Worm (Caenorhabditis elegans) whole organism, L4 larva: ENCODE results near the gene rpl-36.

Source experiments
- F10B5.3 ChIP-seq: sonication (generic microtip); optimal IDR thresholded peaks from 2 replicates; lab custom pipeline; 2016; ENCODE audit warnings: mild to moderate bottlenecking, missing genetic modification characterization, missing compliant biosample characterization
- Y105C5A.15 ChIP-seq: fragments of 200-800 bp; sonication (Bioruptor generic); IDR thresholded peaks from 2 replicates; pipeline ENCODE4 v1.3.6; 2022; ENCODE audit warnings: missing genetic modification characterization, missing compliant biosample characterization
- Y48G9A.11 ChIP-seq: fragments of 200-800 bp; sonication (Bioruptor generic); IDR thresholded peaks from 2 replicates; pipeline ENCODE4 v1.3.6; 2022; ENCODE audit warnings: missing genetic modification reagents, missing genetic modification characterization, missing compliant biosample characterization
- ZK337.2 ChIP-seq: fragments of 200-800 bp; sonication (Bioruptor generic); IDR thresholded peaks from 2 replicates; pipeline ENCODE4 v1.3.6; 2022; ENCODE audit warnings: missing genetic modification reagents, missing genetic modification characterization, missing compliant biosample characterization
- ZK546.5 ChIP-seq, 2 experiments: sonication (generic microtip); optimal IDR thresholded peaks; 2 replicates each; lab custom pipeline; 2017; ENCODE audit warnings: missing biosample characterization in 2 of 2, missing genetic modification characterization in 2 of 2
- ama-1 ChIP-seq: fragments of 150-350 bp; optimal IDR thresholded peaks from 2 replicates; lab custom pipeline; 2014; ENCODE audit warnings: inconsistent platforms, mixed read lengths
- arid-1 ChIP-seq: fragments of 200-800 bp; sonication (Bioruptor generic); conservative IDR thresholded peaks from 2 replicates; pipeline ENCODE4 v1.3.6; 2022; ENCODE audit warnings: missing genetic modification reagents, missing genetic modification characterization, missing compliant biosample characterization
- ceh-20 ChIP-seq: fragments of 200-800 bp; sonication (Bioruptor generic); IDR thresholded peaks from 2 replicates; pipeline ENCODE4 v1.3.6; 2022; ENCODE audit warnings: missing genetic modification reagents, missing genetic modification characterization, missing compliant biosample characterization
- ceh-28 ChIP-seq: fragments of 150-350 bp; optimal IDR thresholded peaks from 2 replicates; lab custom pipeline; 2014; ENCODE audit warnings: missing biosample characterization, missing genetic modification reagents, missing genetic modification characterization
- ces-1 ChIP-seq: fragments of 150-350 bp; sonication (generic microtip); optimal IDR thresholded peaks from 4 replicates; lab custom pipeline; 2014; ENCODE audit warnings: missing biosample characterization, missing genetic modification reagents, missing genetic modification characterization
- ctbp-1 ChIP-seq: fragments of 200-800 bp; sonication (Bioruptor generic); IDR thresholded peaks from 2 replicates; pipeline ENCODE4 v1.3.6; 2022; ENCODE audit warnings: missing genetic modification reagents, missing genetic modification characterization, missing compliant biosample characterization
- daf-12 ChIP-seq: fragments of 150-350 bp; optimal IDR thresholded peaks from 2 replicates; lab custom pipeline; 2014; ENCODE audit warnings: missing biosample characterization, missing genetic modification reagents, missing genetic modification characterization
- daf-16 ChIP-seq, 3 experiments: sonication (generic microtip); optimal IDR thresholded peaks; 2 replicates each; lab custom pipeline; 2016 to 2017; ENCODE audit warnings: missing genetic modification characterization in 3 of 3, missing genetic modification reagents in 3 of 3, mild to moderate bottlenecking in 2 of 3, missing compliant biosample characterization in 2 of 3, missing biosample characterization in 1 of 3, moderate library complexity in 1 of 3
- daf-8 ChIP-seq: fragments of 200-800 bp; sonication (Bioruptor generic); IDR thresholded peaks from 2 replicates; pipeline ENCODE4 v1.3.6; 2022; ENCODE audit warnings: missing genetic modification characterization, missing compliant biosample characterization
- dmd-6 ChIP-seq: fragments of 200-800 bp; sonication (Bioruptor generic); IDR thresholded peaks from 2 replicates; pipeline ENCODE4 v1.3.6; 2022; ENCODE audit warnings: missing genetic modification reagents, missing genetic modification characterization, missing compliant biosample characterization
- dmd-8 ChIP-seq: fragments of 200-800 bp; sonication (Bioruptor generic); IDR thresholded peaks from 2 replicates; pipeline ENCODE4 v1.3.6; 2022; ENCODE audit warnings: missing genetic modification characterization, missing compliant biosample characterization
- dpl-1 ChIP-seq: fragments of 150-350 bp; optimal IDR thresholded peaks from 2 replicates; lab custom pipeline; 2014; ENCODE audit warnings: missing biosample characterization, missing genetic modification reagents, missing genetic modification characterization
- dve-1 ChIP-seq: sonication (generic microtip); optimal IDR thresholded peaks from 2 replicates; lab custom pipeline; 2017; ENCODE audit warnings: antibody characterized with exemption, mild to moderate bottlenecking, missing genetic modification characterization, missing compliant biosample characterization; ENCODE audit not compliant: insufficient read depth
- egl-43 ChIP-seq: fragments of 200-800 bp; sonication (Bioruptor generic); IDR thresholded peaks from 2 replicates; pipeline ENCODE4 v1.3.6; 2022; ENCODE audit warnings: missing genetic modification reagents, missing genetic modification characterization, missing compliant biosample characterization
- hif-1 ChIP-seq, 2 experiments: sonication (generic microtip); optimal IDR thresholded peaks; 2 replicates each; lab custom pipeline; 2016 to 2017; ENCODE audit warnings: missing compliant biosample characterization in 2 of 2, missing genetic modification characterization in 2 of 2, missing genetic modification reagents in 2 of 2, missing genotype in 2 of 2, mild to moderate bottlenecking in 1 of 2
- hmg-1.1 ChIP-seq: fragments of 200-800 bp; sonication (Bioruptor generic); IDR thresholded peaks from 2 replicates; pipeline ENCODE4 v1.3.6; 2022; ENCODE audit warnings: missing genetic modification reagents, missing genetic modification characterization, missing compliant biosample characterization
- jun-1 ChIP-seq: fragments of 150-350 bp; optimal IDR thresholded peaks from 2 replicates; lab custom pipeline; 2014; ENCODE audit warnings: missing biosample characterization, missing genetic modification reagents, missing genetic modification characterization
- lim-7 ChIP-seq: fragments of 200-800 bp; sonication (Bioruptor generic); IDR thresholded peaks from 2 replicates; pipeline ENCODE4 v1.3.6; 2022; ENCODE audit warnings: missing genetic modification characterization, missing compliant biosample characterization
- lin-1 ChIP-seq: fragments of 200-800 bp; sonication (Bioruptor generic); IDR thresholded peaks from 2 replicates; pipeline ENCODE4 v1.3.6; 2022; ENCODE audit warnings: missing genetic modification reagents, missing genetic modification characterization, missing compliant biosample characterization
- lin-15B ChIP-seq: fragments of 150-350 bp; sonication (generic microtip); optimal IDR thresholded peaks from 3 replicates; lab custom pipeline; 2014; ENCODE audit warnings: missing biosample characterization, missing genetic modification characterization
- lin-29 ChIP-seq: fragments of 200-800 bp; sonication (Bioruptor generic); IDR thresholded peaks from 2 replicates; pipeline ENCODE4 v1.3.6; 2022; ENCODE audit warnings: missing genetic modification reagents, missing genetic modification characterization, missing compliant biosample characterization
- lin-38 ChIP-seq: fragments of 200-800 bp; sonication (Bioruptor generic); IDR thresholded peaks from 2 replicates; pipeline ENCODE4 v1.3.6; 2022; ENCODE audit warnings: missing genetic modification reagents, missing genetic modification characterization, missing compliant biosample characterization
- mxl-3 ChIP-seq: fragments of 200-800 bp; sonication (Bioruptor generic); optimal IDR thresholded peaks from 2 replicates; lab custom pipeline; 2018; ENCODE audit warnings: mild to moderate bottlenecking, missing genetic modification characterization, missing compliant biosample characterization
- nhr-10 ChIP-seq: fragments of 150-350 bp; optimal IDR thresholded peaks from 2 replicates; lab custom pipeline; 2014; ENCODE audit warnings: missing biosample characterization, missing genetic modification characterization
- nhr-25 ChIP-seq: sonication (generic microtip); optimal IDR thresholded peaks from 2 replicates; lab custom pipeline; 2017; ENCODE audit warnings: missing genetic modification characterization, mild to moderate bottlenecking, missing compliant biosample characterization, antibody characterized with exemption, moderate library complexity, borderline replicate concordance; ENCODE audit not compliant: insufficient read depth
- nhr-28 ChIP-seq: fragments of 150-350 bp; optimal IDR thresholded peaks from 2 replicates; lab custom pipeline; 2014; ENCODE audit warnings: missing biosample characterization, missing genetic modification characterization
- nhr-41 ChIP-seq: fragments of 200-800 bp; sonication (Bioruptor generic); IDR thresholded peaks from 2 replicates; pipeline ENCODE4 v1.3.6; 2022; ENCODE audit warnings: missing genetic modification reagents, missing genetic modification characterization, missing compliant biosample characterization
- nhr-42 ChIP-seq: fragments of 200-800 bp; sonication (Bioruptor generic); IDR thresholded peaks from 2 replicates; pipeline ENCODE4 v1.3.6; 2022; ENCODE audit warnings: missing genetic modification characterization, missing compliant biosample characterization
- nhr-6 ChIP-seq: fragments of 150-350 bp; optimal IDR thresholded peaks from 2 replicates; lab custom pipeline; 2014; ENCODE audit warnings: missing biosample characterization, missing genetic modification characterization
- php-3 ChIP-seq: fragments of 200-800 bp; sonication (Bioruptor generic); IDR thresholded peaks from 2 replicates; pipeline ENCODE4 v1.3.6; 2022; ENCODE audit warnings: missing genetic modification reagents, missing genetic modification characterization, missing compliant biosample characterization
- sdz-12 ChIP-seq: fragments of 200-800 bp; sonication (Bioruptor generic); optimal IDR thresholded peaks from 2 replicates; lab custom pipeline; 2018; ENCODE audit warnings: mild to moderate bottlenecking, missing genetic modification characterization, missing compliant biosample characterization
- set-16 ChIP-seq: fragments of 200-800 bp; sonication (Bioruptor generic); IDR thresholded peaks from 2 replicates; pipeline ENCODE4 v1.3.6; 2022; ENCODE audit warnings: missing genetic modification reagents, missing genetic modification characterization, missing compliant biosample characterization
- snpc-1.2 ChIP-seq: fragments of 200-800 bp; sonication (Bioruptor generic); IDR thresholded peaks from 2 replicates; pipeline ENCODE4 v1.3.6; 2022; ENCODE audit warnings: missing genetic modification reagents, missing genetic modification characterization, missing compliant biosample characterization
- snpc-4 ChIP-seq: fragments of 150-350 bp; optimal IDR thresholded peaks from 2 replicates; lab custom pipeline; 2014; ENCODE audit warnings: missing biosample characterization, missing genetic modification characterization
- spr-1 ChIP-seq: sonication (generic microtip); optimal IDR thresholded peaks from 2 replicates; lab custom pipeline; 2016; ENCODE audit warnings: mild to moderate bottlenecking, missing genetic modification characterization, missing compliant biosample characterization
- spr-3 ChIP-seq: fragments of 200-800 bp; sonication (Bioruptor generic); optimal IDR thresholded peaks from 2 replicates; lab custom pipeline; 2018; ENCODE audit warnings: mild to moderate bottlenecking, missing genetic modification characterization, missing compliant biosample characterization
- unc-130 ChIP-seq: sonication (generic microtip); optimal IDR thresholded peaks from 2 replicates; lab custom pipeline; 2016; ENCODE audit warnings: missing genetic modification reagents, missing genetic modification characterization, missing compliant biosample characterization
- unc-39 ChIP-seq: sonication (generic microtip); optimal IDR thresholded peaks from 2 replicates; lab custom pipeline; 2017; ENCODE audit warnings: missing biosample characterization, missing genetic modification characterization
- unc-62 ChIP-seq, 3 experiments: fragments of 150-350 bp in 1 of 3; sonication (generic microtip); optimal IDR thresholded peaks in 2 of 3; peaks in 1 of 3; 1 replicate in 1 of 3; 2 replicates in 2 of 3; lab custom pipeline; 2014 to 2017; ENCODE audit warnings: missing biosample characterization in 3 of 3, missing genetic modification characterization in 3 of 3, missing genetic modification reagents in 3 of 3, missing genotype in 1 of 3
- zfp-2 ChIP-seq: sonication (generic microtip); optimal IDR thresholded peaks from 2 replicates; lab custom pipeline; 2016; ENCODE audit warnings: mild to moderate bottlenecking, missing genetic modification characterization, missing compliant biosample characterization
- zfp-3 ChIP-seq: fragments of 200-800 bp; sonication (Bioruptor generic); conservative IDR thresholded peaks from 2 replicates; pipeline ENCODE4 v1.3.6; 2022; ENCODE audit warnings: missing genetic modification reagents, missing genetic modification characterization, missing compliant biosample characterization
- zip-2 ChIP-seq: fragments of 150-350 bp; optimal IDR thresholded peaks from 2 replicates; lab custom pipeline; 2014; ENCODE audit warnings: missing biosample characterization, missing genetic modification characterization
- ztf-7 ChIP-seq: fragments of 150-350 bp; optimal IDR thresholded peaks from 2 replicates; lab custom pipeline; 2014; ENCODE audit warnings: missing biosample characterization, missing genetic modification characterization

rpl-36 gene

DNA sequence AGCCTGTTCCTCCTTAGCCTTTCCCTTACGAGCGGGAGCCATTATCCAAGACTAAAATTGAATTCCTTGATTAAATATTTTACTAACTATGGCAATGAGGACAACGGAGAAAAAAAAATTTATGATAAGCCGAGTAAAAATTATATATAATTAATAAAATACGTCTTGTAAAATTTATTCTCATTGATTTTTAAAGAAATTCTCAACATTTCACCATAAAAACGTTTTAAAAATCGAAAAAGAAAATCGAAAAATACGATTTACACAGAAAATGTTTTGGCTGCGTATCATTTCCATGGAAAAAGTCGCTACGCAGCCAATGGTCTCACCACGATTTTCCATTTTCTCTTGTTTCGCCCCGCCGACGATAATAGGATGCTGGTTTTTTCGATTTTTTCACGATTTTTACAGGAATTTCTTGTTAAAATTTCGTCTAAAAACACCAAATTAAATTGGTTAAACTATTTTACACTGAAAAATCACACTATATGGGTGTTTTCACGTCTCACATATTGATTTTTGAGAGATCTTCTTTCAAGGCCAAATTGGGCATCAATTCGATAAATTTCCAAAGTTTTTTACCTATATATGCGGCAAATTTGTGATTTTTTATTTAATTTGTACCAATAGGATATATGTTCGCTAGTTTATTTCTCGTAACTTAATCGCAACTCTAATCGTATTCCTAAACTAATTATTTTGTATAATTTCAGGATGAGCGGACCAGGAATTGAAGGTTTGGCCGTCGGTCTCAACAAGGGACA lies at the start of gene rpl-36, which contains the start of gene rps-14:
Gene rpl-36, plus strand, starts transcription at position 714 of the 764 bp plus-strand sequence.
Gene rps-14, minus strand, starts transcription at position 51 of the 764 bp plus-strand sequence.
- TF ChIP-seq mxl-3 (no peak), nhr-42 (GFP tag; lab: Robert Waterston, UW) (peak; percentile 53; the same call in 1 of the 2 replicates), Y48G9A.11 (no peak), zfp-3 (GFP tag; lab: Robert Waterston, UW) (peak; percentile 84), php-3 (no peak), zip-2 (peak; percentile 9), snpc-4 (tag; lab: Kevin White, UChicago) (peak; percentile 17), nhr-28 (tag; lab: Kevin White, UChicago) (peak; percentile 64), dmd-8 (GFP tag; lab: Robert Waterston, UW) (no peak), lin-15B (tag; lab: Kevin White, UChicago) (peak; percentile 34), ZK546.5 (tag; optimal IDR thresholded peaks at IDR 0.05; lab: Kevin White, UChicago) (peak in 1 of 2 experiments; percentile 85), lin-29 (GFP tag; lab: Robert Waterston, UW) (peak; percentile 12; the same call in 1 of the 2 replicates), ceh-28 (no peak), egl-43 (GFP tag; lab: Robert Waterston, UW) (no peak), hif-1 (tag; optimal IDR thresholded peaks at IDR 0.05; lab: Kevin White, UChicago) (peak in 1 of 2 experiments; percentile 64), ZK337.2 (no peak), spr-1 (tag; lab: Kevin White, UChicago) (peak; percentile 65), ces-1 (peak; percentile 12), zfp-2 (tag; lab: Kevin White, UChicago) (peak; percentile 95), nhr-41 (GFP tag; lab: Robert Waterston, UW) (no peak), unc-62 (GFP tag; optimal IDR thresholded peaks at IDR 0.05 in 1 of 2; lab: Kevin White, UChicago) (no peak), unc-62 (tag; optimal IDR thresholded peaks at IDR 0.05; lab: Kevin White, UChicago) (no peak), unc-130 (GFP tag; lab: Kevin White, UChicago) (no peak), nhr-25 (peak; percentile 62), dpl-1 (GFP tag; lab: Kevin White, UChicago) (peak; percentile 89), daf-8 (GFP tag; lab: Robert Waterston, UW) (no peak), sdz-12 (GFP tag; lab: Kevin White, UChicago) (no peak), dve-1 (tag; lab: Kevin White, UChicago) (peak; percentile 95), arid-1 (GFP tag; lab: Robert Waterston, UW) (0 out of 2 replicates have a peak, but pooled peaks have one; percentile 28), hmg-1.1 (peak; percentile 62; the same call in 1 of the 2 replicates), ceh-20 (GFP tag; lab: Robert Waterston, UW) (peak; percentile 63; the same call in 1 of the 2 replicates), daf-16 (GFP tag; optimal IDR thresholded peaks at IDR 0.05; lab: Kevin White, UChicago) (peak in 1 of 2 experiments; percentile 33), daf-16 (tag; optimal IDR thresholded peaks at IDR 0.05; lab: Kevin White, UChicago) (peak; percentile 57), lin-1 (GFP tag; lab: Robert Waterston, UW) (no peak), nhr-10 (no peak), jun-1 (tag; lab: Kevin White, UChicago) (peak; percentile 21), F10B5.3 (tag; lab: Kevin White, UChicago) (no peak), ctbp-1 (GFP tag; lab: Robert Waterston, UW) (no peak), dmd-6 (GFP tag; lab: Robert Waterston, UW) (peak; percentile 71), set-16 (GFP tag; lab: Robert Waterston, UW) (no peak), ztf-7 (tag; lab: Kevin White, UChicago) (peak; percentile 75), snpc-1.2 (GFP tag; lab: Robert Waterston, UW) (0 out of 2 replicates have a peak, but pooled peaks have one; percentile 9), unc-39 (tag; lab: Kevin White, UChicago) (no peak), nhr-6 (tag; lab: Kevin White, UChicago) (peak; percentile 86), spr-3 (GFP tag; lab: Kevin White, UChicago) (peak; percentile 16), lim-7 (no peak), daf-12 (tag; lab: Kevin White, UChicago) (no peak), ama-1 (lab: Kevin White, UChicago) (peak; percentile 71), Y105C5A.15 (GFP tag; lab: Robert Waterston, UW) (no peak), lin-38 (GFP tag; lab: Robert Waterston, UW) (peak; percentile 86)
